Worm (Caenorhabditis elegans) whole organism, L4 larva: Measurements from ENCODE around the gene C12D5.10.
A peak's percentile ranks its signal among the peaks of the same experiment; 100 is the strongest.

Experiments used
- F26F4.8 ChIP-seq: fragments of 200-800 bp; sonication (Bioruptor generic); conservative IDR thresholded peaks from 2 replicates; pipeline ENCODE4 v1.3.6; 2022; ENCODE audit warnings: missing genetic modification characterization, missing compliant biosample characterization
- F37D6.2 ChIP-seq: sonication (generic microtip); optimal IDR thresholded peaks from 2 replicates; lab custom pipeline; 2016; ENCODE audit warnings: mild to moderate bottlenecking, missing genetic modification characterization, missing compliant biosample characterization
- F49E8.2 ChIP-seq: sonication (generic microtip); optimal IDR thresholded peaks from 2 replicates; lab custom pipeline; 2016; ENCODE audit warnings: missing compliant biosample characterization, mild to moderate bottlenecking, missing genetic modification characterization, borderline replicate concordance
- R02D3.7 ChIP-seq: fragments of 150-350 bp; sonication (generic microtip); optimal IDR thresholded peaks from 3 replicates; lab custom pipeline; 2014; ENCODE audit warnings: missing biosample characterization, missing genetic modification characterization
- T20F7.1 ChIP-seq: fragments of 200-800 bp; sonication (Bioruptor generic); optimal IDR thresholded peaks from 2 replicates; lab custom pipeline; 2018; ENCODE audit warnings: mild to moderate bottlenecking, missing genetic modification characterization, missing compliant biosample characterization
- T26A8.4 ChIP-seq: fragments of 200-800 bp; sonication (Bioruptor generic); IDR thresholded peaks from 2 replicates; pipeline ENCODE4 v1.3.6; 2022; ENCODE audit warnings: missing genetic modification characterization, missing compliant biosample characterization
- ZK337.2 ChIP-seq: fragments of 200-800 bp; sonication (Bioruptor generic); IDR thresholded peaks from 2 replicates; pipeline ENCODE4 v1.3.6; 2022; ENCODE audit warnings: missing genetic modification reagents, missing genetic modification characterization, missing compliant biosample characterization
- ZK546.5 ChIP-seq, 2 experiments: sonication (generic microtip); optimal IDR thresholded peaks; 2 replicates each; lab custom pipeline; 2017; ENCODE audit warnings: missing biosample characterization in 2 of 2, missing genetic modification characterization in 2 of 2
- aly-2 ChIP-seq: sonication (generic microtip); optimal IDR thresholded peaks from 2 replicates; lab custom pipeline; 2018; ENCODE audit warnings: missing biosample characterization, missing genetic modification characterization
- attf-4 ChIP-seq: sonication (generic microtip); optimal IDR thresholded peaks from 3 replicates; lab custom pipeline; 2017; ENCODE audit warnings: missing biosample characterization, missing genetic modification characterization
- ceh-32 ChIP-seq: sonication (generic microtip); optimal IDR thresholded peaks from 2 replicates; lab custom pipeline; 2016; ENCODE audit warnings: mild to moderate bottlenecking, missing genetic modification characterization, missing compliant biosample characterization; ENCODE audit not compliant: poor library complexity
- ceh-44 ChIP-seq: fragments of 200-800 bp; sonication (Bioruptor generic); IDR thresholded peaks from 2 replicates; pipeline ENCODE4 v1.3.6; 2022; ENCODE audit warnings: missing genetic modification reagents, missing genetic modification characterization, missing compliant biosample characterization
- ceh-62 ChIP-seq: sonication (generic microtip); optimal IDR thresholded peaks from 2 replicates; lab custom pipeline; 2017; ENCODE audit warnings: missing biosample characterization, missing genetic modification characterization
- daf-19 ChIP-seq: fragments of 200-800 bp; sonication (Bioruptor generic); conservative IDR thresholded peaks from 2 replicates; pipeline ENCODE4 v1.3.6; 2022; ENCODE audit warnings: missing genetic modification characterization, missing compliant biosample characterization
- daf-8 ChIP-seq: fragments of 200-800 bp; sonication (Bioruptor generic); IDR thresholded peaks from 2 replicates; pipeline ENCODE4 v1.3.6; 2022; ENCODE audit warnings: missing genetic modification characterization, missing compliant biosample characterization
- dmd-6 ChIP-seq: fragments of 200-800 bp; sonication (Bioruptor generic); IDR thresholded peaks from 2 replicates; pipeline ENCODE4 v1.3.6; 2022; ENCODE audit warnings: missing genetic modification reagents, missing genetic modification characterization, missing compliant biosample characterization
- dmd-8 ChIP-seq: fragments of 200-800 bp; sonication (Bioruptor generic); IDR thresholded peaks from 2 replicates; pipeline ENCODE4 v1.3.6; 2022; ENCODE audit warnings: missing genetic modification characterization, missing compliant biosample characterization
- dmd-9 ChIP-seq: fragments of 200-800 bp; sonication (Bioruptor generic); IDR thresholded peaks from 2 replicates; pipeline ENCODE4 v1.3.6; 2022; ENCODE audit warnings: missing genetic modification reagents, missing genetic modification characterization, missing compliant biosample characterization
- gei-8 ChIP-seq: fragments of 200-800 bp; sonication (Bioruptor generic); optimal IDR thresholded peaks from 2 replicates; lab custom pipeline; 2018; ENCODE audit warnings: mild to moderate bottlenecking, missing genetic modification characterization, missing compliant biosample characterization
- hmg-1.1 ChIP-seq: fragments of 200-800 bp; sonication (Bioruptor generic); IDR thresholded peaks from 2 replicates; pipeline ENCODE4 v1.3.6; 2022; ENCODE audit warnings: missing genetic modification reagents, missing genetic modification characterization, missing compliant biosample characterization
- lin-1 ChIP-seq: fragments of 200-800 bp; sonication (Bioruptor generic); IDR thresholded peaks from 2 replicates; pipeline ENCODE4 v1.3.6; 2022; ENCODE audit warnings: missing genetic modification reagents, missing genetic modification characterization, missing compliant biosample characterization
- lir-3 ChIP-seq: sonication (generic microtip); optimal IDR thresholded peaks from 2 replicates; lab custom pipeline; 2016; ENCODE audit warnings: mild to moderate bottlenecking, missing genetic modification characterization, missing compliant biosample characterization
- lsy-2 ChIP-seq, 2 experiments: fragments of 150-350 bp in 1 of 2; sonication (generic microtip) in 1 of 2; optimal IDR thresholded peaks; 2 replicates each; lab custom pipeline; 2014 to 2017; ENCODE audit warnings: missing biosample characterization in 2 of 2, missing genetic modification characterization in 2 of 2
- madf-9 ChIP-seq: fragments of 200-800 bp; sonication (Bioruptor generic); conservative IDR thresholded peaks from 2 replicates; pipeline ENCODE4 v1.3.6; 2022; ENCODE audit warnings: missing genetic modification reagents, missing genetic modification characterization, missing compliant biosample characterization
- mdl-1 ChIP-seq, 2 experiments: fragments of 150-350 bp in 1 of 2; sonication (generic microtip) in 1 of 2; optimal IDR thresholded peaks; 2 replicates each; lab custom pipeline; 2014 to 2017; ENCODE audit warnings: missing biosample characterization in 2 of 2, missing genetic modification characterization in 2 of 2
- mdt-29 ChIP-seq: fragments of 200-800 bp; sonication (Bioruptor generic); IDR thresholded peaks from 2 replicates; pipeline ENCODE4 v1.3.6; 2022; ENCODE audit warnings: missing genetic modification reagents, missing genetic modification characterization, missing compliant biosample characterization
- mep-1 ChIP-seq: fragments of 150-350 bp; sonication (generic microtip); optimal IDR thresholded peaks from 3 replicates; lab custom pipeline; 2014; ENCODE audit warnings: missing biosample characterization, missing genetic modification characterization
- mxl-2 ChIP-seq: fragments of 200-800 bp; sonication (Bioruptor generic); conservative IDR thresholded peaks from 2 replicates; pipeline ENCODE4 v1.3.6; 2022; ENCODE audit warnings: missing genetic modification reagents, missing genetic modification characterization, missing compliant biosample characterization
- mxl-3 ChIP-seq: fragments of 200-800 bp; sonication (Bioruptor generic); optimal IDR thresholded peaks from 2 replicates; lab custom pipeline; 2018; ENCODE audit warnings: mild to moderate bottlenecking, missing genetic modification characterization, missing compliant biosample characterization
- nhr-111 ChIP-seq: fragments of 200-800 bp; sonication (Bioruptor generic); optimal IDR thresholded peaks from 2 replicates; lab custom pipeline; 2018; ENCODE audit warnings: mild to moderate bottlenecking, missing genetic modification characterization, missing compliant biosample characterization
- nhr-28 ChIP-seq: fragments of 150-350 bp; optimal IDR thresholded peaks from 2 replicates; lab custom pipeline; 2014; ENCODE audit warnings: missing biosample characterization, missing genetic modification characterization
- nhr-41 ChIP-seq: fragments of 200-800 bp; sonication (Bioruptor generic); IDR thresholded peaks from 2 replicates; pipeline ENCODE4 v1.3.6; 2022; ENCODE audit warnings: missing genetic modification reagents, missing genetic modification characterization, missing compliant biosample characterization
- nhr-42 ChIP-seq: fragments of 200-800 bp; sonication (Bioruptor generic); IDR thresholded peaks from 2 replicates; pipeline ENCODE4 v1.3.6; 2022; ENCODE audit warnings: missing genetic modification characterization, missing compliant biosample characterization
- nhr-77 ChIP-seq: fragments of 150-350 bp; optimal IDR thresholded peaks from 2 replicates; lab custom pipeline; 2014; ENCODE audit warnings: missing biosample characterization, missing genetic modification characterization
- pha-4 ChIP-seq, 2 experiments: fragments of 150-350 bp in 1 of 2; fragments of 200-800 bp in 1 of 2; sonication (Bioruptor generic) in 1 of 2; IDR thresholded peaks in 1 of 2; optimal IDR thresholded peaks in 1 of 2; 2 replicates each; pipeline versions ENCODE4 v1.3.6 to Lab custom; 2014 to 2022; ENCODE audit warnings: missing genetic modification characterization in 2 of 2, missing genetic modification reagents in 2 of 2, missing biosample characterization in 1 of 2, missing compliant biosample characterization in 1 of 2
- php-3 ChIP-seq: fragments of 200-800 bp; sonication (Bioruptor generic); IDR thresholded peaks from 2 replicates; pipeline ENCODE4 v1.3.6; 2022; ENCODE audit warnings: missing genetic modification reagents, missing genetic modification characterization, missing compliant biosample characterization
- pqm-1 ChIP-seq: sonication (generic microtip); optimal IDR thresholded peaks from 2 replicates; lab custom pipeline; 2017; ENCODE audit warnings: missing biosample characterization, missing genetic modification characterization
- rbr-2 ChIP-seq: sonication (generic microtip); optimal IDR thresholded peaks from 2 replicates; lab custom pipeline; 2016; ENCODE audit warnings: missing genotype, missing genetic modification characterization, missing compliant biosample characterization
- set-16 ChIP-seq: fragments of 200-800 bp; sonication (Bioruptor generic); IDR thresholded peaks from 2 replicates; pipeline ENCODE4 v1.3.6; 2022; ENCODE audit warnings: missing genetic modification reagents, missing genetic modification characterization, missing compliant biosample characterization
- skn-1 ChIP-seq: fragments of 150-350 bp; optimal IDR thresholded peaks from 2 replicates; lab custom pipeline; 2014; ENCODE audit warnings: missing biosample characterization, missing genetic modification characterization
- snpc-1.2 ChIP-seq: fragments of 200-800 bp; sonication (Bioruptor generic); IDR thresholded peaks from 2 replicates; pipeline ENCODE4 v1.3.6; 2022; ENCODE audit warnings: missing genetic modification reagents, missing genetic modification characterization, missing compliant biosample characterization
- spr-3 ChIP-seq: fragments of 200-800 bp; sonication (Bioruptor generic); optimal IDR thresholded peaks from 2 replicates; lab custom pipeline; 2018; ENCODE audit warnings: mild to moderate bottlenecking, missing genetic modification characterization, missing compliant biosample characterization
- unc-130 ChIP-seq: sonication (generic microtip); optimal IDR thresholded peaks from 2 replicates; lab custom pipeline; 2016; ENCODE audit warnings: missing genetic modification reagents, missing genetic modification characterization, missing compliant biosample characterization
- vab-7 ChIP-seq: fragments of 200-800 bp; sonication (Bioruptor generic); IDR thresholded peaks from 2 replicates; pipeline ENCODE4 v1.3.6; 2022; ENCODE audit warnings: missing genetic modification reagents, missing genetic modification characterization, missing compliant biosample characterization
- zag-1 ChIP-seq: fragments of 150-350 bp; optimal IDR thresholded peaks from 2 replicates; lab custom pipeline; 2014; ENCODE audit warnings: missing biosample characterization, missing genetic modification characterization
- zip-11 ChIP-seq: fragments of 200-800 bp; sonication (Bioruptor generic); IDR thresholded peaks from 2 replicates; pipeline ENCODE4 v1.3.6; 2022; ENCODE audit warnings: missing genetic modification characterization, missing compliant biosample characterization

C12D5.10 gene

DNA sequence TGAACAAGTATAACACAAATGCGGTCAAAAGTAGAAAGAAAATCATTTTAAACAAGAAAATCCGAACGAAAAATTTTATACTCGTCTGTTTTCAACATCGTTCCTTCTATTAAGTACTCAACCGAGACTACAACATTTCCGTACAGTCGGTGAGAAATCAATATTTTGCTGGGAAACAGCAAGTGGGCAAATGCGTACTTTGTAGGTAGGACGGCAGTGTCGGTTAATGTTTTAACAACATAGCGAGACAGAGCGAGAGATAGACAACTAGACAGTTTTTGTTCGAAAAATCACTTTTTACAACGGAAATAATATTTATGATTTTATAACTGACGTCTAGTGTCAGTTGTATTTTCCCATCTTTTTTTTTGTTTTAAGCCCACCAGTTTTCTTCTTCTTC lies 11.9 kb downstream of the C12D5.10 start, which contains the start of gene cyp-33A1 (continued):
- TF ChIP-seq lir-3 (tag; lab: Kevin White, UChicago) = no peak
- TF ChIP-seq spr-3 = no peak
- no peak for TF ChIP-seq mdt-29 (GFP tag; lab: Robert Waterston, UW)
- TF ChIP-seq aly-2 = no peak
- no peak for TF ChIP-seq zag-1 (tag; lab: Kevin White, UChicago)
- TF ChIP-seq skn-1 (tag; lab: Kevin White, UChicago) = no peak
- TF ChIP-seq mxl-3 (GFP tag; lab: Kevin White, UChicago) = peak; percentile 15
- peak; percentile 38 for TF ChIP-seq nhr-77 (tag; lab: Kevin White, UChicago)

DNA sequence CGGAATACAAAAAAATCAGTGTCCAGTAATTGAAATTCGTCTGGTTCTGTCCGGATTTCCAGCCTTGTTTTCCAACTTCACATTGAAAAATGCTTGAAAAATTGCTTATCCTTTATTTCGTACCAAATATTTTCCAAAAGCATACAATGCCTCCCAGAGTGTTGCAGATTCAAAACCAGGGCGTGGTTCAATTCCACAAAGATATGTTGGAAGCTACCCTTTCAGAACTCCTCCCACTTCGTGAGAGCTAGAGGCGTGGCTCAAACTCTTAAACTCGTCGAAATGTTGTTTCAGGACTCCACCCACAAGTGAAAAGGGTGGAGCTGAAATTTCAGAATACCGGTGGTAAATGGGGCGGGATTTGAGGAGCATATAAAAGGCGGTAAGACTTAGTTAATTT lies 17.4 kb downstream of the C12D5.10 start, which contains the start of gene C12D5.3:
Gene C12D5.3, plus strand, starts transcription at position 301 of the 400 bp plus-strand sequence.
- no peak for TF ChIP-seq lsy-2 (tag; optimal IDR thresholded peaks at IDR 0.05; lab: Kevin White, UChicago)
- TF ChIP-seq ceh-32 (tag; lab: Kevin White, UChicago) = no peak
- no peak for TF ChIP-seq ZK546.5 (tag; optimal IDR thresholded peaks at IDR 0.05; lab: Kevin White, UChicago)
- TF ChIP-seq mep-1 = no peak
- no peak for TF ChIP-seq daf-8 (GFP tag; lab: Robert Waterston, UW)
- no peak for TF ChIP-seq dmd-9 (GFP tag; lab: Robert Waterston, UW)
- no peak for TF ChIP-seq nhr-111 (GFP tag; lab: Kevin White, UChicago)
- TF ChIP-seq nhr-28 (tag; lab: Kevin White, UChicago) = no peak
- no peak for TF ChIP-seq ZK337.2 (GFP tag; lab: Robert Waterston, UW)
- no peak for TF ChIP-seq F26F4.8 (GFP tag; lab: Robert Waterston, UW)
- TF ChIP-seq T20F7.1 (GFP tag; lab: Kevin White, UChicago) = no peak
- no peak for TF ChIP-seq pqm-1
- no peak for TF ChIP-seq snpc-1.2 (GFP tag; lab: Robert Waterston, UW)
- no peak for TF ChIP-seq hmg-1.1 (GFP tag; lab: Robert Waterston, UW)
- no peak for TF ChIP-seq nhr-77 (tag; lab: Kevin White, UChicago)
- TF ChIP-seq mdt-29 (GFP tag; lab: Robert Waterston, UW) = no peak
- TF ChIP-seq php-3 = no peak

DNA sequence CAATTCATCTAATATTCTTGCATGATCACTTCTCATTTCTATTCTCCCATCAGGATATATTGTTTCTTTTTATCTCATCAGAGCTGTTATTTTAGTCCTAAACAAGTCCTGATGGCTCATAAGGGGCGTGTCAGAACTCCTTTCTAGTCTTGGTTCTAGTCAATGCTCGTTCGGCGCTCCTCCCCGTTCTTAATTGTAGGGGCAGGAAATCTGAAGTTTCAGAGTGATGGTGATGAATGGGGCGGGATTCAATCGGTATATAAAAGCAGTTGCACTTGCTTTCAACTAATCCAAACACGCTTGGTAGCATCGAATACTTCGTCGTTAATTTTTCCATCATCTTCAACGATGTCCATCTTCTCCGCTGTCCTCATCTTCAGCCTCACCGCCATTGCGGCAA lies 21.0 kb downstream of the C12D5.10 start, which contains the start of gene C12D5.4:
Gene C12D5.4, plus strand, starts transcription at position 301 of the 400 bp plus-strand sequence.
- TF ChIP-seq vab-7 (GFP tag; lab: Robert Waterston, UW) = no peak
- TF ChIP-seq nhr-42 (GFP tag; lab: Robert Waterston, UW) = no peak
- no peak for TF ChIP-seq ceh-44
- TF ChIP-seq zag-1 (tag; lab: Kevin White, UChicago) = no peak
- no peak for TF ChIP-seq nhr-41 (GFP tag; lab: Robert Waterston, UW)
- no peak for TF ChIP-seq set-16
- TF ChIP-seq madf-9 (GFP tag; lab: Robert Waterston, UW) = no peak
- no peak for TF ChIP-seq gei-8
- TF ChIP-seq spr-3 = no peak
- TF ChIP-seq ZK337.2 (GFP tag; lab: Robert Waterston, UW) = no peak
- no peak for TF ChIP-seq F26F4.8 (GFP tag; lab: Robert Waterston, UW)
- no peak for TF ChIP-seq attf-4
- TF ChIP-seq T26A8.4 (GFP tag; lab: Robert Waterston, UW) = no peak
- TF ChIP-seq mdl-1 (tag; optimal IDR thresholded peaks at IDR 0.05; lab: Kevin White, UChicago) = no peak
- TF ChIP-seq, all 104 proteins: peak for 0

DNA sequence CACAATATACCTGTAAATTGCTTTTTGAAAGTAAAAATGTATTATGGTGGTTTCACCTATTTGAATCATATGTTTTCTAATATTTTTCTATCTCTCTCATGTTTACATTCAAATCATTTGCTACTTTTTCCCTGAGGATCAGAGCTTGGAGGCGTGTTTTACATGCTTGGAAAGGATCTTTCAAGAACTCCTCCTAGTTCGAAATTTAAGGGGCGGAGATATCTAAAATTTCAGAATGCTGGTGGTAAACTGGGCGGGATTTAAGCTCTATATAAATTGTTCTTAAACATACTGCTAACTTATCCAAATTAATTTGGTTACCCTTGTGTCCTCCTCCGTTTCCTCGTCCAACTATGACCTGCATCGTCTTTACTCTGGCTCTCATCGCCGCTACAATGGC lies 25.4 kb downstream of the C12D5.10 start, which contains the start of gene C12D5.5:
Gene C12D5.5, plus strand, starts transcription at position 301 of the 400 bp plus-strand sequence.
- TF ChIP-seq set-16 (no peak), unc-130 (GFP tag; lab: Kevin White, UChicago) (no peak), ceh-44 (no peak), attf-4 (no peak), daf-19 (no peak), lin-1 (GFP tag; lab: Robert Waterston, UW) (no peak), F49E8.2 (no peak), mep-1 (no peak), rbr-2 (tag; lab: Kevin White, UChicago) (no peak), zip-11 (no peak), R02D3.7 (no peak), F37D6.2 (tag; lab: Kevin White, UChicago) (no peak), dmd-8 (GFP tag; lab: Robert Waterston, UW) (no peak), ceh-62 (tag; lab: Kevin White, UChicago) (no peak), pha-4 (GFP tag; IDR thresholded peaks at IDR 0.05; lab: Robert Waterston, UW) (no peak), pha-4 (tag; optimal IDR thresholded peaks at IDR 0.05; lab: Kevin White, UChicago) (no peak), mxl-2 (no peak), dmd-6 (GFP tag; lab: Robert Waterston, UW) (no peak)
